Worm (Caenorhabditis elegans) whole organism, late embryonic: ENCODE results near the gene T14B4.3.
"Not testable (repeated sequence)": the region's sequence is repeated elsewhere in the genome, so short reads cannot be mapped to it uniquely, and the experiment has no call there.

ENCODE experiments used
- C08G9.2 ChIP-seq: sonication (generic microtip); optimal IDR thresholded peaks from 2 replicates; lab custom pipeline; 2016; ENCODE audit warnings: mild to moderate bottlenecking, missing genetic modification characterization, moderate library complexity, missing compliant biosample characterization
- C38D4.7 ChIP-seq: fragments of 200-800 bp; sonication (Bioruptor generic); optimal IDR thresholded peaks from 2 replicates; lab custom pipeline; 2018; ENCODE audit warnings: mild to moderate bottlenecking, missing genetic modification characterization, moderate library complexity, missing compliant biosample characterization
- F13H6.1 ChIP-seq: sonication (generic microtip); optimal IDR thresholded peaks from 2 replicates; lab custom pipeline; 2016; ENCODE audit warnings: missing genetic modification characterization, missing compliant biosample characterization
- K02D7.2 ChIP-seq: sonication (generic microtip); optimal IDR thresholded peaks from 2 replicates; lab custom pipeline; 2017; ENCODE audit warnings: mild to moderate bottlenecking, missing genetic modification characterization, missing compliant biosample characterization
- K09A11.1 ChIP-seq: sonication (generic microtip); optimal IDR thresholded peaks from 2 replicates; lab custom pipeline; 2017; ENCODE audit warnings: antibody characterized with exemption, mild to moderate bottlenecking, missing genetic modification characterization, missing compliant biosample characterization; ENCODE audit not compliant: insufficient read depth
- T23F11.4 ChIP-seq: fragments of 200-800 bp; sonication (Bioruptor generic); optimal IDR thresholded peaks from 2 replicates; lab custom pipeline; 2018; ENCODE audit warnings: mild to moderate bottlenecking, missing genetic modification characterization, missing compliant biosample characterization
- ahr-1 ChIP-seq: sonication (generic microtip); optimal IDR thresholded peaks from 2 replicates; lab custom pipeline; 2016; ENCODE audit warnings: missing genetic modification characterization, missing compliant biosample characterization
- ama-1 ChIP-seq: fragments of 150-350 bp; optimal IDR thresholded peaks from 2 replicates; lab custom pipeline; 2014
- ceh-18 ChIP-seq: sonication (generic microtip); optimal IDR thresholded peaks from 2 replicates; lab custom pipeline; 2016; ENCODE audit warnings: missing genetic modification characterization, missing compliant biosample characterization
- ceh-30 ChIP-seq: fragments of 150-350 bp; optimal IDR thresholded peaks from 2 replicates; lab custom pipeline; 2014; ENCODE audit warnings: missing biosample characterization, missing genetic modification characterization
- ceh-45 ChIP-seq: fragments of 200-800 bp; sonication (Bioruptor generic); IDR thresholded peaks from 2 replicates; pipeline ENCODE4 v1.3.6; 2022; ENCODE audit warnings: missing genetic modification reagents, missing genetic modification characterization, missing compliant biosample characterization
- ceh-6 ChIP-seq: fragments of 200-800 bp; sonication (Bioruptor generic); optimal IDR thresholded peaks from 2 replicates; lab custom pipeline; 2018; ENCODE audit warnings: mild to moderate bottlenecking, missing genetic modification characterization, missing compliant biosample characterization
- che-1 ChIP-seq: sonication (generic microtip); optimal IDR thresholded peaks from 2 replicates; lab custom pipeline; 2016; ENCODE audit warnings: mild to moderate bottlenecking, missing genetic modification characterization, missing compliant biosample characterization
- dve-1 ChIP-seq: sonication (generic microtip); optimal IDR thresholded peaks from 2 replicates; lab custom pipeline; 2017; ENCODE audit warnings: antibody characterized with exemption, mild to moderate bottlenecking, missing genetic modification characterization, missing compliant biosample characterization
- fkh-6 ChIP-seq: sonication (generic microtip); optimal IDR thresholded peaks from 2 replicates; lab custom pipeline; 2016; ENCODE audit warnings: missing genetic modification characterization, missing compliant biosample characterization
- hlh-8 ChIP-seq: sonication (generic microtip); optimal IDR thresholded peaks from 2 replicates; lab custom pipeline; 2016; ENCODE audit warnings: missing genotype, missing genetic modification characterization, missing compliant biosample characterization
- madf-2 ChIP-seq: sonication (generic microtip); optimal IDR thresholded peaks from 2 replicates; lab custom pipeline; 2017; ENCODE audit warnings: missing genetic modification characterization, missing compliant biosample characterization
- mec-3 ChIP-seq: sonication (generic microtip); optimal IDR thresholded peaks from 2 replicates; lab custom pipeline; 2016; ENCODE audit warnings: borderline replicate concordance, missing genetic modification characterization, missing compliant biosample characterization
- nfya-1 ChIP-seq: sonication (generic microtip); optimal IDR thresholded peaks from 2 replicates; lab custom pipeline; 2017; ENCODE audit warnings: missing genetic modification characterization, mild to moderate bottlenecking, missing compliant biosample characterization, antibody characterized with exemption, moderate library complexity
- nhr-232 ChIP-seq: sonication (generic microtip); optimal IDR thresholded peaks from 2 replicates; lab custom pipeline; 2016; ENCODE audit warnings: missing genetic modification characterization, missing compliant biosample characterization
- npax-4 ChIP-seq: sonication (generic microtip); optimal IDR thresholded peaks from 2 replicates; lab custom pipeline; 2016; ENCODE audit warnings: missing genetic modification characterization, missing compliant biosample characterization
- pat-9 ChIP-seq: fragments of 200-800 bp; sonication (Bioruptor generic); optimal IDR thresholded peaks from 2 replicates; lab custom pipeline; 2018; ENCODE audit warnings: mild to moderate bottlenecking, missing genetic modification characterization, moderate library complexity, missing compliant biosample characterization
- pha-2 ChIP-seq: sonication (generic microtip); optimal IDR thresholded peaks from 2 replicates; lab custom pipeline; 2017; ENCODE audit warnings: mild to moderate bottlenecking, missing genetic modification characterization, missing compliant biosample characterization
- ref-2 ChIP-seq: sonication (generic microtip); optimal IDR thresholded peaks from 2 replicates; lab custom pipeline; 2016; ENCODE audit warnings: missing genetic modification characterization, missing compliant biosample characterization
- sox-2 ChIP-seq: fragments of 200-800 bp; sonication (Bioruptor generic); IDR thresholded peaks from 2 replicates; pipeline ENCODE4 v1.3.6; 2022; ENCODE audit warnings: missing genetic modification reagents, missing genetic modification characterization, missing compliant biosample characterization
- sox-4 ChIP-seq: sonication (generic microtip); optimal IDR thresholded peaks from 2 replicates; lab custom pipeline; 2017; ENCODE audit warnings: mild to moderate bottlenecking, missing genetic modification characterization, inconsistent platforms, missing compliant biosample characterization
- syd-9 ChIP-seq: sonication (generic microtip); optimal IDR thresholded peaks from 2 replicates; lab custom pipeline; 2016; ENCODE audit warnings: mild to moderate bottlenecking, missing genetic modification characterization, moderate library complexity, missing compliant biosample characterization
- tbx-2 ChIP-seq: sonication (generic microtip); optimal IDR thresholded peaks from 2 replicates; lab custom pipeline; 2016; ENCODE audit warnings: missing genetic modification characterization, missing compliant biosample characterization
- unc-3 ChIP-seq, 2 experiments: fragments of 200-800 bp in 1 of 2; sonication (Bioruptor generic) in 1 of 2; sonication (generic microtip) in 1 of 2; conservative IDR thresholded peaks in 1 of 2; optimal IDR thresholded peaks in 1 of 2; 2 replicates each; pipeline versions ENCODE4 v1.3.6 to Lab custom; 2016 to 2022; ENCODE audit warnings: missing compliant biosample characterization in 2 of 2, missing genetic modification characterization in 2 of 2, missing genetic modification reagents in 1 of 2
- unc-42 ChIP-seq: sonication (generic microtip); optimal IDR thresholded peaks from 2 replicates; lab custom pipeline; 2016; ENCODE audit warnings: missing genotype, missing genetic modification characterization, missing compliant biosample characterization
- unc-86 ChIP-seq: sonication (generic microtip); optimal IDR thresholded peaks from 2 replicates; lab custom pipeline; 2016; ENCODE audit warnings: missing genetic modification characterization, missing compliant biosample characterization
- zip-5 ChIP-seq: sonication (generic microtip); optimal IDR thresholded peaks from 2 replicates; lab custom pipeline; 2016; ENCODE audit warnings: missing genetic modification characterization, missing compliant biosample characterization

T14B4.3 gene

ce11 chrII:6764734-6765133 lies 30.0 kb downstream of the T14B4.3 start, which contains the start of gene nlp-50:
Gene nlp-50, plus strand, starts transcription at chrII:6765034.
- TF ChIP-seq npax-4 (tag; lab: Kevin White, UChicago) (no peak), nhr-232 (tag; lab: Kevin White, UChicago) (no peak)

- TF ChIP-seq ref-2 (tag; lab: Kevin White, UChicago) = no peak
- TF ChIP-seq C38D4.7 = no peak
- TF ChIP-seq ceh-30 (tag; lab: Kevin White, UChicago) = no peak
- no peak for TF ChIP-seq T23F11.4
- TF ChIP-seq ama-1 (lab: Kevin White, UChicago) = no peak
- no peak for TF ChIP-seq zip-5 (tag; lab: Kevin White, UChicago)
- TF ChIP-seq ahr-1 = no peak
- no peak for TF ChIP-seq madf-2 (tag; lab: Kevin White, UChicago)
- no peak for TF ChIP-seq sox-4 (tag; lab: Kevin White, UChicago)
- TF ChIP-seq syd-9 (tag; lab: Kevin White, UChicago) = no peak
- TF ChIP-seq K02D7.2 (tag; lab: Kevin White, UChicago) = no peak
- TF ChIP-seq pat-9 (tag; lab: Kevin White, UChicago) = no peak
- TF ChIP-seq che-1 (tag; lab: Kevin White, UChicago) = no peak
- no peak for TF ChIP-seq nfya-1 (tag; lab: Kevin White, UChicago)
- no peak for TF ChIP-seq dve-1 (tag; lab: Kevin White, UChicago)
- no peak for TF ChIP-seq C08G9.2 (tag; lab: Kevin White, UChicago)
- TF ChIP-seq ceh-18 (tag; lab: Kevin White, UChicago) = no peak
Measured at ce11 chrII:6768014-6768413, 33.3 kb downstream of the T14B4.3 start, which contains the start of gene F41G3.18. Gene F41G3.18, plus strand, starts transcription at chrII:6768314.

ce11 chrII:6770030-6770429 lies 35.3 kb downstream of the T14B4.3 start:
- TF ChIP-seq F13H6.1 (tag; lab: Kevin White, UChicago) (no peak), tbx-2 (tag; lab: Kevin White, UChicago) (no peak), unc-86 (no peak), pha-2 (tag; lab: Kevin White, UChicago) (no peak), hlh-8 (no peak), K09A11.1 (no peak)

ce11 chrII:6772482-6772881 lies 37.7 kb downstream of the T14B4.3 start:
- no peak for TF ChIP-seq ceh-45
- TF ChIP-seq sox-2 (GFP tag; lab: Robert Waterston, UW) = no peak
- TF ChIP-seq unc-3 (GFP tag; conservative IDR thresholded peaks at IDR 0.05; lab: Robert Waterston, UW) = no peak
- peak; percentile 34 for TF ChIP-seq unc-3 (tag; optimal IDR thresholded peaks at IDR 0.05; lab: Kevin White, UChicago)
- peak; percentile 29 for TF ChIP-seq unc-42
- no peak for TF ChIP-seq mec-3 (tag; lab: Kevin White, UChicago)
- TF ChIP-seq ceh-6 (GFP tag; lab: Kevin White, UChicago) = no peak
- no peak for TF ChIP-seq nfya-1 (tag; lab: Kevin White, UChicago)

ce11 chrII:6775076-6775475 lies 40.3 kb downstream of the T14B4.3 start, which contains the start of gene agr-1:
Gene agr-1, minus strand, starts transcription at chrII:6775176.
- TF ChIP-seq npax-4, fkh-6, ref-2 (tag; lab: Kevin White, UChicago): not testable (repeated sequence)
